Fruit fly (Drosophila melanogaster) whole organism, embryonic: ENCODE results near the gene NimC2.

Source experiments
- Atf6 ChIP-seq: fragments of 200-800 bp; sonication (Bioruptor generic); IDR thresholded peaks from 2 replicates; pipeline ENCODE4 v1.3.6; 2022; ENCODE audit warnings: missing biosample characterization, missing genetic modification characterization
- Blimp-1 ChIP-seq: fragments of 200-800 bp; sonication (Bioruptor generic); optimal IDR thresholded peaks from 3 replicates; lab custom pipeline; 2018; ENCODE audit warnings: missing biosample characterization, missing genetic modification characterization, mild to moderate bottlenecking, moderate library complexity, missing genetic modification reagents
- C15 ChIP-seq: fragments of 200-800 bp; sonication (Bioruptor generic); IDR thresholded peaks from 3 replicates; pipeline ENCODE4 v1.3.6; 2022; ENCODE audit warnings: missing biosample characterization, missing genetic modification characterization
- CG10431 ChIP-seq: fragments of 200-800 bp; sonication (Bioruptor generic); optimal IDR thresholded peaks from 3 replicates; lab custom pipeline; 2018; ENCODE audit warnings: missing biosample characterization, mild to moderate bottlenecking, missing genetic modification characterization
- CG12155 ChIP-seq: fragments of 200-800 bp; sonication (Bioruptor generic); optimal IDR thresholded peaks from 3 replicates; lab custom pipeline; 2016; ENCODE audit warnings: missing biosample characterization, missing genetic modification characterization
- CG13287 ChIP-seq: fragments of 200-800 bp; sonication (Bioruptor generic); IDR thresholded peaks from 2 replicates; pipeline ENCODE4 v1.3.6; 2022; ENCODE audit warnings: missing biosample characterization, missing genetic modification characterization; ENCODE audit not compliant: partially characterized antibody
- CG13296 ChIP-seq: fragments of 200-800 bp; sonication (Bioruptor generic); optimal IDR thresholded peaks from 3 replicates; lab custom pipeline; 2018; ENCODE audit warnings: missing biosample characterization, mild to moderate bottlenecking, missing genetic modification characterization
- CG14014 ChIP-seq: fragments of 200-800 bp; sonication (Bioruptor generic); IDR thresholded peaks from 2 replicates; pipeline ENCODE4 v1.3.6; 2022; ENCODE audit warnings: missing biosample characterization, missing genetic modification characterization
- CG17612 ChIP-seq: fragments of 200-800 bp; sonication (Bioruptor generic); IDR thresholded peaks from 2 replicates; pipeline ENCODE4 v1.3.6; 2022; ENCODE audit warnings: missing biosample characterization, missing genetic modification characterization
- CG6683 ChIP-seq: fragments of 200-800 bp; sonication (Bioruptor generic); optimal IDR thresholded peaks from 2 replicates; lab custom pipeline; 2017; ENCODE audit warnings: missing biosample characterization, mild to moderate bottlenecking, missing genetic modification characterization, missing genetic modification reagents
- CG8359 ChIP-seq: fragments of 200-800 bp; sonication (Bioruptor generic); optimal IDR thresholded peaks from 2 replicates; lab custom pipeline; 2017; ENCODE audit warnings: missing biosample characterization, mild to moderate bottlenecking, missing genetic modification characterization, borderline replicate concordance
- CG8388 ChIP-seq: fragments of 200-800 bp; sonication (Bioruptor generic); optimal IDR thresholded peaks from 2 replicates; lab custom pipeline; 2019; ENCODE audit warnings: missing biosample characterization, mild to moderate bottlenecking, missing genetic modification characterization, moderate library complexity
- CG9817 ChIP-seq: fragments of 200-800 bp; sonication (Bioruptor generic); optimal IDR thresholded peaks from 2 replicates; lab custom pipeline; 2018; ENCODE audit warnings: missing biosample characterization, mild to moderate bottlenecking, missing genetic modification characterization, moderate library complexity
- Deaf1 ChIP-seq: fragments of 200-800 bp; optimal IDR thresholded peaks from 3 replicates; lab custom pipeline; 2019; ENCODE audit warnings: missing biosample characterization, mild to moderate bottlenecking, missing genetic modification characterization, moderate library complexity
- Dip3 ChIP-seq: fragments of 200-800 bp; sonication (Bioruptor generic); optimal IDR thresholded peaks from 3 replicates; lab custom pipeline; 2016; ENCODE audit warnings: missing biosample characterization, missing genetic modification characterization
- Dll ChIP-seq: fragments of 200-800 bp; sonication (Bioruptor generic); IDR thresholded peaks from 4 replicates; pipeline ENCODE4 v1.3.6; 2022; ENCODE audit warnings: missing biosample characterization, missing genetic modification characterization; ENCODE audit not compliant: partially characterized antibody
- H2.0 ChIP-seq: fragments of 200-800 bp; sonication (Bioruptor generic); IDR thresholded peaks from 2 replicates; pipeline ENCODE4 v1.3.6; 2022; ENCODE audit warnings: missing biosample characterization, missing genetic modification characterization
- HLH4C ChIP-seq: fragments of 200-800 bp; sonication (Bioruptor generic); IDR thresholded peaks from 3 replicates; pipeline ENCODE4 v1.3.6; 2022; ENCODE audit warnings: missing biosample characterization, missing genetic modification characterization; ENCODE audit not compliant: partially characterized antibody
- Lhr ChIP-seq: fragments of 200-800 bp; sonication (Bioruptor generic); optimal IDR thresholded peaks from 3 replicates; lab custom pipeline; 2017; ENCODE audit warnings: mild to moderate bottlenecking, missing biosample characterization, missing genetic modification reagents, missing genetic modification characterization
- MESR4 ChIP-seq: fragments of 200-800 bp; sonication (Bioruptor generic); optimal IDR thresholded peaks from 2 replicates; lab custom pipeline; 2018; ENCODE audit warnings: missing biosample characterization, mild to moderate bottlenecking, missing genetic modification characterization, moderate library complexity
- Mrtf ChIP-seq: fragments of 200-800 bp; sonication (Bioruptor generic); IDR thresholded peaks from 3 replicates; pipeline ENCODE4 v1.3.6; 2022; ENCODE audit warnings: missing biosample characterization, missing genetic modification characterization
- Nf-YA ChIP-seq: fragments of 200-800 bp; sonication (Bioruptor generic); IDR thresholded peaks from 2 replicates; pipeline ENCODE4 v1.3.6; 2022; ENCODE audit warnings: missing biosample characterization, missing genetic modification characterization
- Ravus ChIP-seq: fragments of 200-800 bp; sonication (Bioruptor generic); IDR thresholded peaks from 2 replicates; pipeline ENCODE4 v1.3.6; 2022; ENCODE audit warnings: missing biosample characterization, missing genetic modification characterization
- Rfx ChIP-seq: fragments of 200-800 bp; sonication (Bioruptor generic); IDR thresholded peaks from 2 replicates; pipeline ENCODE4 v1.3.6; 2022; ENCODE audit warnings: missing biosample characterization, missing genetic modification characterization
- Rx ChIP-seq: fragments of 200-800 bp; sonication (Bioruptor generic); IDR thresholded peaks from 2 replicates; pipeline ENCODE4 v1.3.6; 2022; ENCODE audit warnings: missing biosample characterization, missing genetic modification characterization
- Sox102F ChIP-seq: fragments of 200-800 bp; sonication (Bioruptor generic); optimal IDR thresholded peaks from 2 replicates; lab custom pipeline; 2018; ENCODE audit warnings: missing biosample characterization, mild to moderate bottlenecking, missing genetic modification characterization, moderate library complexity
- ato ChIP-seq: fragments of 200-800 bp; sonication (Bioruptor generic); IDR thresholded peaks from 2 replicates; pipeline ENCODE4 v1.3.6; 2022; ENCODE audit warnings: missing biosample characterization, missing genetic modification characterization; ENCODE audit not compliant: partially characterized antibody
- cas ChIP-seq: fragments of 200-800 bp; sonication (Bioruptor generic); IDR thresholded peaks from 2 replicates; pipeline ENCODE4 v1.3.6; 2022; ENCODE audit warnings: missing biosample characterization, missing genetic modification characterization
- cato ChIP-seq: fragments of 200-800 bp; sonication (Bioruptor generic); optimal IDR thresholded peaks from 2 replicates; lab custom pipeline; 2016; ENCODE audit warnings: missing biosample characterization, missing genetic modification characterization, borderline replicate concordance
- chm ChIP-seq: fragments of 200-800 bp; sonication (Bioruptor generic); IDR thresholded peaks from 2 replicates; pipeline ENCODE4 v1.3.6; 2022; ENCODE audit warnings: missing biosample characterization, missing genetic modification characterization
- corto ChIP-seq: fragments of 200-800 bp; sonication (Bioruptor generic); optimal IDR thresholded peaks from 2 replicates; lab custom pipeline; 2016; ENCODE audit warnings: missing biosample characterization, mild to moderate bottlenecking, missing genetic modification characterization, moderate library complexity
- croc ChIP-seq: fragments of 200-800 bp; sonication (Bioruptor generic); conservative IDR thresholded peaks from 3 replicates; pipeline ENCODE4 v1.3.6; 2022; ENCODE audit warnings: missing biosample characterization, missing genetic modification characterization
- da ChIP-seq: fragments of 200-800 bp; sonication (Bioruptor generic); optimal IDR thresholded peaks from 2 replicates; lab custom pipeline; 2016; ENCODE audit warnings: missing biosample characterization, missing genetic modification characterization
- dpn ChIP-seq, 2 experiments: fragments of 200-800 bp; sonication (Bioruptor generic); optimal IDR thresholded peaks; 3 replicates each; lab custom pipeline; 2016; ENCODE audit warnings: missing biosample characterization in 2 of 2, missing genetic modification characterization in 2 of 2
- fd102C ChIP-seq: fragments of 200-800 bp; sonication (Bioruptor generic); optimal IDR thresholded peaks from 2 replicates; lab custom pipeline; 2018; ENCODE audit warnings: missing biosample characterization, mild to moderate bottlenecking, missing genetic modification characterization, moderate library complexity
- fd3F ChIP-seq: fragments of 200-800 bp; sonication (Bioruptor generic); optimal IDR thresholded peaks from 2 replicates; lab custom pipeline; 2018; ENCODE audit warnings: missing biosample characterization, mild to moderate bottlenecking, missing genetic modification characterization, moderate library complexity
- ftz-f1 ChIP-seq: fragments of 200-800 bp; sonication (Bioruptor generic); optimal IDR thresholded peaks from 2 replicates; lab custom pipeline; 2016; ENCODE audit warnings: missing biosample characterization, missing genetic modification characterization
- gem ChIP-seq: fragments of 200-800 bp; sonication (Bioruptor generic); optimal IDR thresholded peaks from 2 replicates; lab custom pipeline; 2019; ENCODE audit warnings: missing biosample characterization, mild to moderate bottlenecking, missing genetic modification characterization, moderate library complexity
- kah ChIP-seq: fragments of 200-800 bp; sonication (Bioruptor generic); optimal IDR thresholded peaks from 2 replicates; lab custom pipeline; 2018; ENCODE audit warnings: missing biosample characterization, mild to moderate bottlenecking, missing genetic modification characterization
- nom ChIP-seq: fragments of 200-800 bp; sonication (Bioruptor generic); optimal IDR thresholded peaks from 2 replicates; lab custom pipeline; 2017; ENCODE audit warnings: missing biosample characterization, missing genetic modification characterization, mild to moderate bottlenecking, moderate library complexity, missing genetic modification reagents
- oc ChIP-seq: fragments of 200-800 bp; sonication (Bioruptor generic); optimal IDR thresholded peaks from 2 replicates; lab custom pipeline; 2018; ENCODE audit warnings: missing biosample characterization, mild to moderate bottlenecking, missing genetic modification characterization, moderate library complexity
- pfk ChIP-seq: fragments of 200-800 bp; sonication (Bioruptor generic); optimal IDR thresholded peaks from 2 replicates; lab custom pipeline; 2018; ENCODE audit warnings: missing biosample characterization, mild to moderate bottlenecking, missing genetic modification characterization, moderate library complexity
- pita ChIP-seq: fragments of 200-800 bp; sonication (Bioruptor generic); optimal IDR thresholded peaks from 2 replicates; lab custom pipeline; 2017; ENCODE audit warnings: missing biosample characterization, mild to moderate bottlenecking, missing genetic modification characterization
- sc ChIP-seq, 3 experiments: fragments of >200 bp in 2 of 3; fragments of 200-800 bp in 1 of 3; sonication (Bioruptor generic) in 1 of 3; optimal IDR thresholded peaks; 2 replicates in 2 of 3; 3 replicates in 1 of 3; lab custom pipeline; 2017; ENCODE audit warnings: mild to moderate bottlenecking in 1 of 3, missing biosample characterization in 1 of 3, missing genetic modification characterization in 1 of 3, missing genetic modification reagents in 1 of 3
- shn ChIP-seq: fragments of 200-800 bp; sonication (Bioruptor generic); optimal IDR thresholded peaks from 3 replicates; lab custom pipeline; 2016; ENCODE audit warnings: missing biosample characterization, missing genetic modification characterization
- sr ChIP-seq: fragments of 200-800 bp; sonication (Bioruptor generic); IDR thresholded peaks from 3 replicates; pipeline ENCODE4 v1.3.6; 2022; ENCODE audit warnings: missing biosample characterization, missing genetic modification characterization
- trh ChIP-seq: fragments of 200-800 bp; sonication (Bioruptor generic); optimal IDR thresholded peaks from 2 replicates; lab custom pipeline; 2016; ENCODE audit warnings: missing biosample characterization, missing genetic modification characterization
- ttk ChIP-seq: fragments of 200-800 bp; sonication (Bioruptor generic); IDR thresholded peaks from 2 replicates; pipeline ENCODE4 v2.1.2; 2022; ENCODE audit warnings: missing biosample characterization, missing genetic modification characterization

NimC2 gene

DNA sequence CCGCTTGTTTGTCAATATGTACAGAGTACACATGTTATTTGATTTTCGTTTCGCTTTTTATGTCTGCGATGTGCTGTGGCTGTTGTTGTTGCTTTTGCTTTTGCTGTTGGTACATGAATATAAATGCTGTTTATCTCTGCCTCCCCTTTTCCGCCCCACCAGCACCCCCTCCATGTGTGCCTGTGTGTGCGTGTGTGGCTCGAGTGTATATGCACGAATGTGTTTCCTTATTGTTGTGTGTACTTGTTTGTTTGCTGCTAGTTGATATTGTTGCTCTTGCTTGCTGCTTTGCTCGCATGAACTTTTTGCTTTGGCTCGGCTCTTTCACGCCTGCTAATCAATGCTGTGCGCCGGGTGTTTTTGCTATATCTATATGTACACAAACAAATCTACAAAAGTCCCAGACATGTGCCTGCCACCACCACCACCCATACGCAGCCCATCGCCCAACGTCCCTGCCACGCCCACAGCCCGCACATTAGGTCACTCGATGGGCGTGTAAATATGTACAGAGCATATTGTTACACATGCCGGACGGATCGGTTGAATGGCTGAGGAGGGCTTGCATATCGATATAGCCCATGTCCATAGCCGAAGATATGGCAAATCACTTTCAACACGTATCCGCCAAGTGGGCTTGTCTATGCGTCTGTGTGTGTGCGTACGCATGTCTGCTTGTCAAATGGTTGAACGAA lies 44.3 kb downstream of the NimC2 start (continued):
- peak; percentile 93 for TF ChIP-seq croc
- peak; percentile 97 for TF ChIP-seq Rx (GFP tag; lab: Robert Waterston, UW)
- peak; percentile 99 for TF ChIP-seq Atf6 (GFP tag; lab: Robert Waterston, UW)
- peak; percentile 95 for TF ChIP-seq Dip3
- no peak for TF ChIP-seq sc (optimal IDR thresholded peaks at IDR 0.05; lab: Kevin White, UChicago)
- TF ChIP-seq sc (GFP tag; optimal IDR thresholded peaks at IDR 0.05; lab: Kevin White, UChicago) = peak; percentile 100
- peak; percentile 99 for TF ChIP-seq fd3F
- TF ChIP-seq shn = peak; percentile 99
- no peak for TF ChIP-seq CG13287
- peak; percentile 100 for TF ChIP-seq CG10431 (GFP tag; lab: Kevin White, UChicago)
- TF ChIP-seq Ravus (GFP tag; lab: Robert Waterston, UW) = peak; percentile 93
- TF ChIP-seq CG12155 = peak; percentile 94
- peak; percentile 77 for TF ChIP-seq MESR4 (GFP tag; lab: Kevin White, UChicago)
- TF ChIP-seq CG8388 = peak; percentile 96
- TF ChIP-seq oc (tag; lab: Kevin White, UChicago) = peak; percentile 99
- peak; percentile 95 for TF ChIP-seq H2.0 (GFP tag; lab: Robert Waterston, UW)
- TF ChIP-seq CG14014 (GFP tag; lab: Robert Waterston, UW) = peak; percentile 99
- TF ChIP-seq cato (GFP tag; lab: Kevin White, UChicago) = peak; percentile 99
- no peak for TF ChIP-seq pita
- TF ChIP-seq Dll = no peak
- peak; percentile 100 for TF ChIP-seq trh
- peak; percentile 84 for TF ChIP-seq Deaf1 (tag; lab: Kevin White, UChicago)
- TF ChIP-seq fd102C = peak; percentile 100
- TF ChIP-seq pfk (GFP tag; lab: Kevin White, UChicago) = peak; percentile 92
- peak; percentile 100 for TF ChIP-seq Lhr (GFP tag; lab: Kevin White, UChicago)
- peak; percentile 97 for TF ChIP-seq CG8359 (GFP tag; lab: Kevin White, UChicago)
- TF ChIP-seq chm (GFP tag; lab: Robert Waterston, UW) = peak; percentile 100
- peak; percentile 96 to 99 for TF ChIP-seq dpn (GFP tag; optimal IDR thresholded peaks at IDR 0.05; lab: Kevin White, UChicago)
- peak; percentile 98 for TF ChIP-seq CG9817 (tag; lab: Kevin White, UChicago)
- TF ChIP-seq CG13296 (GFP tag; lab: Kevin White, UChicago) = peak; percentile 100
- TF ChIP-seq CG6683 (GFP tag; lab: Kevin White, UChicago) = peak; percentile 99
- peak; percentile 97 for TF ChIP-seq CG17612 (GFP tag; lab: Robert Waterston, UW)
- TF ChIP-seq HLH4C (GFP tag; lab: Robert Waterston, UW) = peak; percentile 30; the same call in 1 of the 3 replicates
- peak; percentile 98 for TF ChIP-seq kah
- peak; percentile 99 for TF ChIP-seq Nf-YA (GFP tag; lab: Robert Waterston, UW)
- TF ChIP-seq sr (GFP tag; lab: Robert Waterston, UW) = peak; percentile 100
- TF ChIP-seq cas (GFP tag; lab: Robert Waterston, UW) = peak; percentile 95
- peak; percentile 82 for TF ChIP-seq ftz-f1
- peak; percentile 99 for TF ChIP-seq Blimp-1 (GFP tag; lab: Kevin White, UChicago)
- 0 out of 2 replicates have a peak, but pooled peaks have one; percentile 49 for TF ChIP-seq ato (GFP tag; lab: Robert Waterston, UW)
- peak; percentile 98 for TF ChIP-seq Rfx (GFP tag; lab: Robert Waterston, UW)
- peak; percentile 94 for TF ChIP-seq ttk (GFP tag; lab: Robert Waterston, UW)
- peak; percentile 81 for TF ChIP-seq nom (GFP tag; lab: Kevin White, UChicago)
- peak; percentile 3 for TF ChIP-seq corto (GFP tag; lab: Kevin White, UChicago)
- peak; percentile 99 for TF ChIP-seq Sox102F
- peak; percentile 96 for TF ChIP-seq C15
- TF ChIP-seq Mrtf (GFP tag; lab: Robert Waterston, UW) = peak; percentile 97
- TF ChIP-seq da (GFP tag; lab: Kevin White, UChicago) = peak; percentile 99
- TF ChIP-seq gem (tag; lab: Kevin White, UChicago) = peak; percentile 99
